Worm (Caenorhabditis elegans) whole organism, mixed stage, embryonic: ENCODE results near the gene smg-8.

Source experiments
- bed-3 ChIP-seq: fragments of 200-800 bp; sonication (Bioruptor generic); optimal IDR thresholded peaks from 3 replicates; lab custom pipeline; 2018; ENCODE audit warnings: mild to moderate bottlenecking, missing genetic modification characterization, moderate library complexity, missing compliant biosample characterization
- blmp-1 ChIP-seq: fragments of 150-350 bp; optimal IDR thresholded peaks from 2 replicates; lab custom pipeline; 2014; ENCODE audit warnings: missing biosample characterization, missing genetic modification characterization
- nhr-28 ChIP-seq: fragments of 150-350 bp; optimal IDR thresholded peaks from 2 replicates; lab custom pipeline; 2014; ENCODE audit warnings: missing biosample characterization, missing genetic modification characterization
- snpc-4 ChIP-seq: fragments of 150-350 bp; optimal IDR thresholded peaks from 2 replicates; lab custom pipeline; 2014; ENCODE audit warnings: missing biosample characterization, missing genetic modification characterization
- tbx-8 ChIP-seq: fragments of 200-800 bp; sonication (Bioruptor generic); optimal IDR thresholded peaks from 2 replicates; lab custom pipeline; 2018; ENCODE audit warnings: mild to moderate bottlenecking, missing genetic modification characterization, moderate library complexity, missing compliant biosample characterization
- unc-62 ChIP-seq: fragments of 150-350 bp; optimal IDR thresholded peaks from 2 replicates; lab custom pipeline; 2014; ENCODE audit warnings: missing biosample characterization, missing genetic modification reagents, missing genetic modification characterization

- no peak for TF ChIP-seq snpc-4
- no peak for TF ChIP-seq nhr-28 (tag; lab: Kevin White, UChicago)
- TF ChIP-seq bed-3, result no peak
- TF ChIP-seq unc-62 (GFP tag; lab: Kevin White, UChicago), result no peak
- no peak for TF ChIP-seq tbx-8 (GFP tag; lab: Kevin White, UChicago)
- TF ChIP-seq blmp-1, result no peak
Measured at ce11 chrII:14494014-14494413, 52.8 kb downstream of the smg-8 start.
